Fruit fly (Drosophila melanogaster): ENCODE results near the gene CG31975.

DNA sequence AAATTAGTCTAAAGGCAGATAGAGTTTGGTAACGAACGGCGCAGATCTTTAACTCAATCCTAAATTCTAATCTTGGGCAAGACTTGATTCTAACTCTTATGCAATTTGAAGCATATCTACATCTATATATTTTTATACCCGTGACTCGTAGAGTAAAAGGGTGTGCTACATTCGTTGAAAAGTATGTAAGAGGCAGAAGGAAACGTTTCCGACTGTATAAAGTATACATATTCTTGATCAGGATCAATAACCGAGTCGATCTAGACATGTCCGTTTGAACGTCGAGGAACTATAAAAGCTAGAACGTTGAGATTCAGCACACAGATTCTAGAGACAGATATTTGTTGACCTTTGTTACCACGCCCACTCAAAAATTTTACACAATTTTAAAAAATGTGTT is 24.4 kb downstream of the CG31975 start, which contains the start of gene CG13694:
- TF ChIP-seq CG2120 (GFP tag; optimal IDR thresholded peaks at IDR 0.05) (no peak), CG13424 (tag; optimal IDR thresholded peaks at IDR 0.05) (no peak), pita (GFP tag; optimal IDR thresholded peaks at IDR 0.05) (no peak), CG6683 (GFP tag; optimal IDR thresholded peaks at IDR 0.05) (no peak), Med (GFP tag) (no peak), CG14965 (GFP tag; optimal IDR thresholded peaks at IDR 0.05; ENCODE audit: borderline replicate concordance) (no peak), CG4707 (GFP tag; optimal IDR thresholded peaks at IDR 0.05) (no peak), Hr78 (GFP tag; optimal IDR thresholded peaks at IDR 0.05) (no peak), crp (GFP tag; optimal IDR thresholded peaks at IDR 0.05) (no peak), lilli (GFP tag; optimal IDR thresholded peaks at IDR 0.05) (no peak), sima (GFP tag; optimal IDR thresholded peaks at IDR 0.05) (no peak), E2f1 (GFP tag; IDR thresholded peaks at IDR 0.05) (no peak)
